Worm (Caenorhabditis elegans) whole organism, young adult: Measurements from ENCODE around the gene C52G5.3.

ENCODE experiments used
- B0019.2 ChIP-seq: fragments of 200-800 bp; sonication (Bioruptor generic); conservative IDR thresholded peaks from 2 replicates; pipeline ENCODE4 v1.3.6; 2022; ENCODE audit warnings: missing genetic modification reagents, missing genetic modification characterization, missing compliant biosample characterization
- B0336.3 ChIP-seq: fragments of 200-800 bp; sonication (Bioruptor generic); IDR thresholded peaks from 2 replicates; pipeline ENCODE4 v1.3.6; 2022; ENCODE audit warnings: missing genetic modification characterization, missing compliant biosample characterization
- D2030.7 ChIP-seq: fragments of 200-800 bp; sonication (Bioruptor generic); IDR thresholded peaks from 2 replicates; pipeline ENCODE4 v1.3.6; 2022; ENCODE audit warnings: missing genetic modification reagents, missing genetic modification characterization, missing compliant biosample characterization
- F10E7.11 ChIP-seq: sonication (generic microtip); optimal IDR thresholded peaks from 2 replicates; lab custom pipeline; 2017; ENCODE audit warnings: mild to moderate bottlenecking, missing genetic modification characterization, moderate library complexity, missing compliant biosample characterization
- F33H1.4 ChIP-seq: fragments of 200-800 bp; sonication (Bioruptor generic); IDR thresholded peaks from 2 replicates; pipeline ENCODE4 v1.3.6; 2022; ENCODE audit warnings: missing genetic modification reagents, missing genetic modification characterization, missing compliant biosample characterization
- F52B5.7 ChIP-seq: sonication (generic microtip); optimal IDR thresholded peaks from 2 replicates; lab custom pipeline; 2016; ENCODE audit warnings: mild to moderate bottlenecking, missing genetic modification characterization, missing compliant biosample characterization
- F55B11.4 ChIP-seq: sonication (generic microtip); optimal IDR thresholded peaks from 2 replicates; lab custom pipeline; 2016; ENCODE audit warnings: missing compliant biosample characterization, missing genetic modification characterization, borderline replicate concordance; ENCODE audit not compliant: insufficient read depth
- F57A8.1 ChIP-seq: fragments of 200-800 bp; sonication (Bioruptor generic); optimal IDR thresholded peaks from 2 replicates; lab custom pipeline; 2018; ENCODE audit warnings: mild to moderate bottlenecking, missing genetic modification characterization, moderate library complexity, missing compliant biosample characterization
- Y56A3A.18 ChIP-seq: fragments of 200-800 bp; sonication (Bioruptor generic); IDR thresholded peaks from 2 replicates; pipeline ENCODE4 v1.3.6; 2022; ENCODE audit warnings: missing genetic modification reagents, missing genetic modification characterization, missing compliant biosample characterization
- Y79H2A.3 ChIP-seq: fragments of 200-800 bp; sonication (Bioruptor generic); conservative IDR thresholded peaks from 2 replicates; pipeline ENCODE4 v1.3.6; 2022; ENCODE audit warnings: missing genetic modification reagents, missing genetic modification characterization, missing compliant biosample characterization
- akir-1 ChIP-seq: fragments of 200-800 bp; sonication (Bioruptor generic); optimal IDR thresholded peaks from 2 replicates; lab custom pipeline; 2018; ENCODE audit warnings: mild to moderate bottlenecking, missing genetic modification characterization, moderate library complexity, missing compliant biosample characterization
- atf-7 ChIP-seq: sonication (generic microtip); optimal IDR thresholded peaks from 2 replicates; lab custom pipeline; 2017; ENCODE audit warnings: mild to moderate bottlenecking, missing genetic modification characterization, missing compliant biosample characterization
- athp-1 ChIP-seq: sonication (generic microtip); optimal IDR thresholded peaks from 2 replicates; lab custom pipeline; 2017; ENCODE audit warnings: mild to moderate bottlenecking, missing genetic modification characterization, missing compliant biosample characterization
- attf-3 ChIP-seq: fragments of 200-800 bp; sonication (Bioruptor generic); conservative IDR thresholded peaks from 2 replicates; pipeline ENCODE4 v1.3.6; 2022; ENCODE audit warnings: missing genetic modification reagents, missing genetic modification characterization, missing compliant biosample characterization
- ceh-58 ChIP-seq: fragments of 200-800 bp; sonication (Bioruptor generic); IDR thresholded peaks from 2 replicates; pipeline ENCODE4 v1.3.6; 2022; ENCODE audit warnings: missing genetic modification characterization, missing compliant biosample characterization
- ceh-79 ChIP-seq: sonication (generic microtip); optimal IDR thresholded peaks from 2 replicates; lab custom pipeline; 2017; ENCODE audit warnings: mild to moderate bottlenecking, missing genetic modification characterization, missing compliant biosample characterization
- dox-1 ChIP-seq: fragments of 200-800 bp; sonication (Bioruptor generic); IDR thresholded peaks from 2 replicates; pipeline ENCODE4 v1.3.6; 2022; ENCODE audit warnings: missing genetic modification reagents, missing genetic modification characterization, missing compliant biosample characterization
- dpff-1 ChIP-seq: sonication (generic microtip); optimal IDR thresholded peaks from 2 replicates; lab custom pipeline; 2017; ENCODE audit warnings: mild to moderate bottlenecking, missing genetic modification characterization, missing compliant biosample characterization
- dpl-1 ChIP-seq: fragments of 150-350 bp; optimal IDR thresholded peaks from 2 replicates; lab custom pipeline; 2014; ENCODE audit warnings: missing biosample characterization, missing genetic modification reagents, missing genetic modification characterization
- egl-18 ChIP-seq: fragments of 200-800 bp; sonication (Bioruptor generic); IDR thresholded peaks from 2 replicates; pipeline ENCODE4 v1.3.6; 2022; ENCODE audit warnings: missing genetic modification reagents, missing genetic modification characterization, missing compliant biosample characterization
- egrh-3 ChIP-seq: fragments of 200-800 bp; sonication (Bioruptor generic); IDR thresholded peaks from 2 replicates; pipeline ENCODE4 v1.3.6; 2022; ENCODE audit warnings: missing genetic modification reagents, missing genetic modification characterization, missing compliant biosample characterization
- ets-4 ChIP-seq: fragments of 200-800 bp; sonication (Bioruptor generic); optimal IDR thresholded peaks from 2 replicates; lab custom pipeline; 2018; ENCODE audit warnings: mild to moderate bottlenecking, missing genetic modification characterization, missing compliant biosample characterization
- fkh-3 ChIP-seq: sonication (generic microtip); optimal IDR thresholded peaks from 2 replicates; lab custom pipeline; 2016; ENCODE audit warnings: mild to moderate bottlenecking, missing genetic modification characterization, missing compliant biosample characterization
- gei-17 ChIP-seq: fragments of 200-800 bp; sonication (Bioruptor generic); optimal IDR thresholded peaks from 2 replicates; lab custom pipeline; 2018; ENCODE audit warnings: mild to moderate bottlenecking, missing genetic modification characterization, missing compliant biosample characterization
- him-1 ChIP-seq: sonication (generic microtip); optimal IDR thresholded peaks from 2 replicates; lab custom pipeline; 2016; ENCODE audit warnings: missing genotype, missing genetic modification reagents, missing genetic modification characterization, missing compliant biosample characterization
- hlh-12 ChIP-seq: sonication (generic microtip); optimal IDR thresholded peaks from 2 replicates; lab custom pipeline; 2016; ENCODE audit warnings: missing genetic modification characterization, missing compliant biosample characterization
- hmg-1.2 ChIP-seq: fragments of 200-800 bp; sonication (Bioruptor generic); IDR thresholded peaks from 2 replicates; pipeline ENCODE4 v1.3.6; 2022; ENCODE audit warnings: missing genetic modification reagents, missing genetic modification characterization, missing compliant biosample characterization
- hsf-1 ChIP-seq: fragments of 200-800 bp; sonication (Bioruptor generic); IDR thresholded peaks from 2 replicates; pipeline ENCODE4 v1.3.6; 2022; ENCODE audit warnings: missing genetic modification reagents, missing genetic modification characterization, missing compliant biosample characterization
- lin-26 ChIP-seq: fragments of 200-800 bp; sonication (Bioruptor generic); IDR thresholded peaks from 2 replicates; pipeline ENCODE4 v1.3.6; 2022; ENCODE audit warnings: missing genetic modification reagents, missing genetic modification characterization, missing compliant biosample characterization
- lin-40 ChIP-seq: sonication (generic microtip); optimal IDR thresholded peaks from 2 replicates; lab custom pipeline; 2016; ENCODE audit warnings: missing genetic modification characterization, mild to moderate bottlenecking, missing compliant biosample characterization, missing genotype, missing genetic modification reagents
- lin-54 ChIP-seq: fragments of 200-800 bp; sonication (Bioruptor generic); optimal IDR thresholded peaks from 2 replicates; lab custom pipeline; 2018; ENCODE audit warnings: mild to moderate bottlenecking, missing genetic modification characterization, missing compliant biosample characterization
- lir-1 ChIP-seq: fragments of 200-800 bp; sonication (Bioruptor generic); conservative IDR thresholded peaks from 2 replicates; pipeline ENCODE4 v1.3.6; 2022; ENCODE audit warnings: missing genetic modification reagents, missing genetic modification characterization, missing compliant biosample characterization
- lsy-27 ChIP-seq: sonication (generic microtip); optimal IDR thresholded peaks from 2 replicates; lab custom pipeline; 2017; ENCODE audit warnings: missing genetic modification characterization, mild to moderate bottlenecking, missing compliant biosample characterization, antibody characterized with exemption, missing genotype, borderline replicate concordance; ENCODE audit not compliant: insufficient read depth
- madf-10 ChIP-seq: sonication (generic microtip); optimal IDR thresholded peaks from 2 replicates; lab custom pipeline; 2016; ENCODE audit warnings: mild to moderate bottlenecking, missing genetic modification characterization, missing compliant biosample characterization
- mcd-1 ChIP-seq: fragments of 200-800 bp; sonication (Bioruptor generic); IDR thresholded peaks from 2 replicates; pipeline ENCODE4 v1.3.6; 2022; ENCODE audit warnings: missing genetic modification reagents, missing genetic modification characterization, missing compliant biosample characterization
- mel-28 ChIP-seq: sonication (generic microtip); optimal IDR thresholded peaks from 2 replicates; lab custom pipeline; 2016; ENCODE audit warnings: borderline replicate concordance, mild to moderate bottlenecking, missing genetic modification characterization, missing compliant biosample characterization
- nfya-1 ChIP-seq: sonication (generic microtip); optimal IDR thresholded peaks from 2 replicates; lab custom pipeline; 2017; ENCODE audit warnings: antibody characterized with exemption, missing compliant biosample characterization, missing genetic modification characterization, borderline replicate concordance; ENCODE audit not compliant: insufficient read depth
- nfya-2 ChIP-seq: fragments of 200-800 bp; sonication (Bioruptor generic); IDR thresholded peaks from 2 replicates; pipeline ENCODE4 v1.3.6; 2022; ENCODE audit warnings: missing genetic modification reagents, missing genetic modification characterization, missing compliant biosample characterization
- nfyb-1 ChIP-seq: fragments of 200-800 bp; sonication (Bioruptor generic); IDR thresholded peaks from 2 replicates; pipeline ENCODE4 v1.3.6; 2022; ENCODE audit warnings: missing genetic modification reagents, missing genetic modification characterization, missing compliant biosample characterization
- nhr-120 ChIP-seq: fragments of 200-800 bp; sonication (Bioruptor generic); IDR thresholded peaks from 2 replicates; pipeline ENCODE4 v1.3.6; 2022; ENCODE audit warnings: missing genetic modification characterization, missing compliant biosample characterization
- pha-4 ChIP-seq: fragments of 150-350 bp; sonication (generic microtip); optimal IDR thresholded peaks from 2 replicates; lab custom pipeline; 2014; ENCODE audit warnings: missing biosample characterization, missing genetic modification reagents, missing genetic modification characterization
- repo-1 ChIP-seq: sonication (generic microtip); optimal IDR thresholded peaks from 2 replicates; lab custom pipeline; 2017; ENCODE audit warnings: mild to moderate bottlenecking, missing genetic modification characterization, missing compliant biosample characterization
- sea-2 ChIP-seq: fragments of 200-800 bp; sonication (Bioruptor generic); IDR thresholded peaks from 2 replicates; pipeline ENCODE4 v1.3.6; 2022; ENCODE audit warnings: missing genetic modification characterization, missing compliant biosample characterization
- snpc-3.4 ChIP-seq: sonication (generic microtip); optimal IDR thresholded peaks from 2 replicates; lab custom pipeline; 2017; ENCODE audit warnings: missing genetic modification characterization, mild to moderate bottlenecking, missing compliant biosample characterization, antibody characterized with exemption, moderate library complexity, missing genotype, missing genetic modification reagents
- tbp1 ChIP-seq: fragments of 200-800 bp; sonication (Bioruptor generic); optimal IDR thresholded peaks from 2 replicates; lab custom pipeline; 2018; ENCODE audit warnings: mild to moderate bottlenecking, missing genetic modification characterization, missing compliant biosample characterization
- ztf-25 ChIP-seq: fragments of 200-800 bp; sonication (Bioruptor generic); IDR thresholded peaks from 2 replicates; pipeline ENCODE4 v1.3.6; 2022; ENCODE audit warnings: missing genetic modification reagents, missing genetic modification characterization, missing compliant biosample characterization
- ztf-3 ChIP-seq: fragments of 200-800 bp; sonication (Bioruptor generic); optimal IDR thresholded peaks from 2 replicates; lab custom pipeline; 2018; ENCODE audit warnings: mild to moderate bottlenecking, missing genetic modification characterization, missing compliant biosample characterization
- ztf-6 ChIP-seq: fragments of 200-800 bp; sonication (Bioruptor generic); IDR thresholded peaks from 2 replicates; pipeline ENCODE4 v1.3.6; 2022; ENCODE audit warnings: missing genetic modification reagents, missing genetic modification characterization, missing compliant biosample characterization

The C52G5.3 gene

ce11 chrX:12889837-12890449 is 44.0 kb upstream of the C52G5.3 start (continued):
- TF ChIP-seq gei-17 (GFP tag; lab: Kevin White, UChicago) (peak; percentile 61), F33H1.4 (GFP tag; lab: Robert Waterston, UW) (no peak), pha-4 (tag; lab: Kevin White, UChicago) (no peak), lir-1 (GFP tag; lab: Robert Waterston, UW) (peak; percentile 62), dpl-1 (GFP tag; lab: Kevin White, UChicago) (no peak), repo-1 (tag; lab: Kevin White, UChicago) (peak; percentile 53), egl-18 (GFP tag; lab: Robert Waterston, UW) (peak; percentile 69; the same call in 1 of the 2 replicates), dpff-1 (tag; lab: Kevin White, UChicago) (peak; percentile 81), B0019.2 (no peak), nfyb-1 (peak; percentile 74), Y79H2A.3 (GFP tag; lab: Robert Waterston, UW) (no peak), F52B5.7 (no peak), ceh-58 (GFP tag; lab: Robert Waterston, UW) (no peak), mel-28 (tag; lab: Kevin White, UChicago) (peak; percentile 36), attf-3 (GFP tag; lab: Robert Waterston, UW) (no peak), F57A8.1 (GFP tag; lab: Kevin White, UChicago) (no peak), tbp1 (peak; percentile 96), hsf-1 (no peak), ztf-3 (GFP tag; lab: Kevin White, UChicago) (peak; percentile 54), him-1 (tag; lab: Kevin White, UChicago) (peak; percentile 93), Y56A3A.18 (GFP tag; lab: Robert Waterston, UW) (peak; percentile 90), athp-1 (tag; lab: Kevin White, UChicago) (peak; percentile 33), D2030.7 (GFP tag; lab: Robert Waterston, UW) (no peak; the same call in none of the 2 replicates), mcd-1 (no peak; the same call in 1 of the 2 replicates), nfya-2 (GFP tag; lab: Robert Waterston, UW) (no peak), F55B11.4 (tag; lab: Kevin White, UChicago) (no peak), ets-4 (GFP tag; lab: Kevin White, UChicago) (no peak), lin-26 (GFP tag; lab: Robert Waterston, UW) (peak; percentile 81), nfya-1 (no peak), lin-40 (tag; lab: Kevin White, UChicago) (peak; percentile 82), madf-10 (tag; lab: Kevin White, UChicago) (peak; percentile 29), B0336.3 (GFP tag; lab: Robert Waterston, UW) (no peak), dox-1 (GFP tag; lab: Robert Waterston, UW) (peak; percentile 65), fkh-3 (tag; lab: Kevin White, UChicago) (no peak), F10E7.11 (tag; lab: Kevin White, UChicago) (no peak), egrh-3 (GFP tag; lab: Robert Waterston, UW) (no peak), hlh-12 (tag; lab: Kevin White, UChicago) (peak; percentile 82), sea-2 (GFP tag; lab: Robert Waterston, UW) (no peak), ztf-25 (GFP tag; lab: Robert Waterston, UW) (no peak), atf-7 (tag; lab: Kevin White, UChicago) (peak; percentile 9), ztf-6 (GFP tag; lab: Robert Waterston, UW) (no peak), lsy-27 (tag; lab: Kevin White, UChicago) (peak; percentile 5), akir-1 (GFP tag; lab: Kevin White, UChicago) (no peak), ceh-79 (tag; lab: Kevin White, UChicago) (peak; percentile 58), hmg-1.2 (GFP tag; lab: Robert Waterston, UW) (peak; percentile 76), lin-54 (GFP tag; lab: Kevin White, UChicago) (no peak), snpc-3.4 (peak; percentile 62), nhr-120 (peak; percentile 64; the same call in 1 of the 2 replicates)
